Worm (Caenorhabditis elegans) whole organism, L1 larva: ENCODE measurements around the gene C13A2.1.

ENCODE experiments used
- C04F5.9 ChIP-seq: sonication (generic microtip); optimal IDR thresholded peaks from 2 replicates; lab custom pipeline; 2016; ENCODE audit warnings: missing genetic modification characterization, missing compliant biosample characterization
- C16A3.4 ChIP-seq: fragments of 150-350 bp; optimal IDR thresholded peaks from 2 replicates; lab custom pipeline; 2014; ENCODE audit warnings: missing biosample characterization, missing genetic modification characterization
- C34B4.2 ChIP-seq: sonication (generic microtip); optimal IDR thresholded peaks from 2 replicates; lab custom pipeline; 2017; ENCODE audit warnings: mild to moderate bottlenecking, missing genetic modification characterization, missing compliant biosample characterization
- F16B12.6 ChIP-seq: fragments of 150-350 bp; optimal IDR thresholded peaks from 2 replicates; lab custom pipeline; 2014; ENCODE audit warnings: missing biosample characterization, missing genetic modification characterization
- blmp-1 ChIP-seq: fragments of 150-350 bp; optimal IDR thresholded peaks from 2 replicates; lab custom pipeline; 2014; ENCODE audit warnings: missing biosample characterization, missing genetic modification characterization
- ceh-90 ChIP-seq: sonication (generic microtip); optimal IDR thresholded peaks from 2 replicates; lab custom pipeline; 2016; ENCODE audit warnings: missing genetic modification characterization, missing compliant biosample characterization
- dsc-1 ChIP-seq: sonication (generic microtip); optimal IDR thresholded peaks from 2 replicates; lab custom pipeline; 2016; ENCODE audit warnings: mild to moderate bottlenecking, missing genetic modification characterization, missing compliant biosample characterization
- efl-1 ChIP-seq, 4 experiments: fragments of 150-350 bp; optimal IDR thresholded peaks in 3 of 4; peaks in 1 of 4; 1 replicate in 1 of 4; 2 replicates in 3 of 4; lab custom pipeline; 2014; ENCODE audit warnings: missing biosample characterization in 2 of 4, missing genetic modification characterization in 2 of 4, missing genetic modification reagents in 2 of 4
- elt-2 ChIP-seq: sonication (generic microtip); optimal IDR thresholded peaks from 2 replicates; lab custom pipeline; 2016; ENCODE audit warnings: missing genetic modification characterization, mild to moderate bottlenecking, inconsistent platforms, missing compliant biosample characterization, missing genetic modification reagents
- elt-3 ChIP-seq, 6 experiments: fragments of 150-350 bp in 1 of 6; sonication (generic microtip); optimal IDR thresholded peaks; 2 replicates each; lab custom pipeline; 2017 to 2018; ENCODE audit warnings: missing biosample characterization in 6 of 6, missing genetic modification characterization in 6 of 6, inconsistent platforms in 1 of 6
- fkh-10 ChIP-seq: sonication (generic microtip); optimal IDR thresholded peaks from 2 replicates; lab custom pipeline; 2017; ENCODE audit warnings: missing biosample characterization, missing genetic modification reagents, missing genetic modification characterization
- fkh-8 ChIP-seq: sonication (generic microtip); optimal IDR thresholded peaks from 2 replicates; lab custom pipeline; 2016; ENCODE audit warnings: mild to moderate bottlenecking, missing genetic modification characterization, missing compliant biosample characterization
- hlh-17 ChIP-seq: fragments of 200-800 bp; sonication (Bioruptor generic); optimal IDR thresholded peaks from 2 replicates; lab custom pipeline; 2018; ENCODE audit warnings: missing genetic modification characterization, mild to moderate bottlenecking, missing compliant biosample characterization, moderate library complexity, borderline replicate concordance
- lin-14 ChIP-seq: fragments of 200-800 bp; sonication (Bioruptor generic); optimal IDR thresholded peaks from 2 replicates; lab custom pipeline; 2018; ENCODE audit warnings: mild to moderate bottlenecking, missing genetic modification characterization, moderate library complexity, missing compliant biosample characterization
- lin-15B ChIP-seq: fragments of 150-350 bp; sonication (generic microtip); optimal IDR thresholded peaks from 3 replicates; lab custom pipeline; 2014; ENCODE audit warnings: missing biosample characterization, missing genetic modification characterization
- lir-3 ChIP-seq: sonication (generic microtip); optimal IDR thresholded peaks from 2 replicates; lab custom pipeline; 2016; ENCODE audit warnings: mild to moderate bottlenecking, missing genetic modification characterization, moderate library complexity, missing compliant biosample characterization; ENCODE audit not compliant: poor library complexity
- lsy-2 ChIP-seq, 2 experiments: fragments of 150-350 bp; optimal IDR thresholded peaks; 2 replicates each; lab custom pipeline; 2014; ENCODE audit warnings: missing biosample characterization in 2 of 2, missing genetic modification characterization in 2 of 2
- mab-9 ChIP-seq: fragments of 200-800 bp; sonication (Bioruptor generic); IDR thresholded peaks from 2 replicates; pipeline ENCODE4 v1.3.6; 2022; ENCODE audit warnings: missing genetic modification reagents, missing genetic modification characterization, missing compliant biosample characterization
- mdl-1 ChIP-seq, 2 experiments: fragments of 150-350 bp; optimal IDR thresholded peaks; 2 replicates each; lab custom pipeline; 2014 to 2017; ENCODE audit warnings: missing biosample characterization in 2 of 2, missing genetic modification characterization in 2 of 2, inconsistent platforms in 1 of 2
- nhr-11 ChIP-seq: fragments of 150-350 bp; optimal IDR thresholded peaks from 2 replicates; lab custom pipeline; 2014; ENCODE audit warnings: missing biosample characterization, missing genetic modification characterization
- nhr-12 ChIP-seq: sonication (generic microtip); optimal IDR thresholded peaks from 2 replicates; lab custom pipeline; 2017; ENCODE audit warnings: missing biosample characterization, missing genetic modification characterization
- nhr-19 ChIP-seq: fragments of 200-800 bp; sonication (Bioruptor generic); conservative IDR thresholded peaks from 2 replicates; pipeline ENCODE4 v1.3.6; 2022; ENCODE audit warnings: missing genetic modification characterization, missing compliant biosample characterization
- nhr-28 ChIP-seq: fragments of 150-350 bp; optimal IDR thresholded peaks from 2 replicates; lab custom pipeline; 2014; ENCODE audit warnings: missing biosample characterization, missing genetic modification characterization
- nhr-47 ChIP-seq: sonication (generic microtip); optimal IDR thresholded peaks from 2 replicates; lab custom pipeline; 2016; ENCODE audit warnings: mild to moderate bottlenecking, missing genetic modification characterization, moderate library complexity, missing compliant biosample characterization
- nhr-71 ChIP-seq: sonication (generic microtip); optimal IDR thresholded peaks from 2 replicates; lab custom pipeline; 2016; ENCODE audit warnings: mild to moderate bottlenecking, missing genetic modification characterization, moderate library complexity, missing compliant biosample characterization
- nhr-84 ChIP-seq: sonication (generic microtip); optimal IDR thresholded peaks from 2 replicates; lab custom pipeline; 2017; ENCODE audit warnings: missing biosample characterization, missing genetic modification characterization
- nhr-85 ChIP-seq: sonication (generic microtip); peaks from one replicate; lab custom pipeline; 2016; ENCODE audit warnings: missing genetic modification characterization, inconsistent platforms, missing compliant biosample characterization
- nhr-90 ChIP-seq: sonication (generic microtip); optimal IDR thresholded peaks from 2 replicates; lab custom pipeline; 2016; ENCODE audit warnings: mild to moderate bottlenecking, missing genetic modification characterization, missing compliant biosample characterization; ENCODE audit not compliant: poor library complexity
- pax-3 ChIP-seq: fragments of 200-800 bp; sonication (Bioruptor generic); optimal IDR thresholded peaks from 2 replicates; lab custom pipeline; 2018; ENCODE audit warnings: mild to moderate bottlenecking, missing genetic modification characterization, moderate library complexity, missing compliant biosample characterization
- sox-4 ChIP-seq: sonication (generic microtip); optimal IDR thresholded peaks from 2 replicates; lab custom pipeline; 2016; ENCODE audit warnings: missing genetic modification characterization, missing compliant biosample characterization
- sptf-1 ChIP-seq: fragments of 150-350 bp; optimal IDR thresholded peaks from 2 replicates; lab custom pipeline; 2014; ENCODE audit warnings: missing biosample characterization, missing genetic modification characterization
- sup-37 ChIP-seq: fragments of 200-800 bp; sonication (Bioruptor generic); optimal IDR thresholded peaks from 2 replicates; lab custom pipeline; 2018; ENCODE audit warnings: mild to moderate bottlenecking, missing genetic modification characterization, missing compliant biosample characterization
- tlp-1 ChIP-seq: fragments of 150-350 bp; optimal IDR thresholded peaks from 2 replicates; lab custom pipeline; 2014; ENCODE audit warnings: missing biosample characterization, missing genetic modification characterization
- unc-130 ChIP-seq: fragments of 150-350 bp; optimal IDR thresholded peaks from 2 replicates; lab custom pipeline; 2017; ENCODE audit warnings: missing biosample characterization, missing genetic modification characterization, inconsistent platforms
- unc-62 ChIP-seq: fragments of 150-350 bp; optimal IDR thresholded peaks from 2 replicates; lab custom pipeline; 2014; ENCODE audit warnings: missing biosample characterization, missing genetic modification reagents, missing genetic modification characterization
- unc-86 ChIP-seq: sonication (generic microtip); optimal IDR thresholded peaks from 2 replicates; lab custom pipeline; 2016; ENCODE audit warnings: missing genetic modification characterization, missing compliant biosample characterization
- ztf-4 ChIP-seq: fragments of 150-350 bp; optimal IDR thresholded peaks from 2 replicates; lab custom pipeline; 2014; ENCODE audit warnings: missing biosample characterization, missing genetic modification characterization

The C13A2.1 gene

ce11 chrV:7248227-7248953 is 40.4 kb upstream of the C13A2.1 start:
- TF ChIP-seq fkh-10 (GFP tag; lab: Kevin White, UChicago) (no peak), nhr-85 (tag; lab: Kevin White, UChicago) (peak; percentile 58), sptf-1 (tag; lab: Kevin White, UChicago) (no peak), sup-37 (GFP tag; lab: Kevin White, UChicago) (no peak), blmp-1 (tag; lab: Kevin White, UChicago) (no peak), nhr-71 (no peak), nhr-47 (tag; lab: Kevin White, UChicago) (no peak), unc-62 (GFP tag; lab: Kevin White, UChicago) (no peak), sox-4 (no peak), C16A3.4 (tag; lab: Kevin White, UChicago) (no peak), elt-3 (tag; optimal IDR thresholded peaks at IDR 0.05; lab: Kevin White, UChicago) (peak in 1 of 6 experiments; percentile 48), fkh-8 (tag; lab: Kevin White, UChicago) (no peak), pax-3 (tag; lab: Kevin White, UChicago) (no peak), elt-2 (tag; lab: Kevin White, UChicago) (no peak)
- TF ChIP-seq, all 84 proteins: peak for 2

ce11 chrV:7255095-7255494 is 33.7 kb upstream of the C13A2.1 start, which contains the start of gene C05C8.8:
Gene C05C8.8 (minus strand): TSS chrV:7255195.
- no peak for TF ChIP-seq mab-9 (GFP tag; lab: Robert Waterston, UW)
- no peak for TF ChIP-seq lin-14 (GFP tag; lab: Kevin White, UChicago)
- no peak for TF ChIP-seq C34B4.2 (tag; lab: Kevin White, UChicago)
- no peak for TF ChIP-seq sptf-1 (tag; lab: Kevin White, UChicago)
- TF ChIP-seq mdl-1 (tag; optimal IDR thresholded peaks at IDR 0.05; lab: Kevin White, UChicago), result no peak
- no peak for TF ChIP-seq lin-15B (tag; lab: Kevin White, UChicago)
- TF ChIP-seq unc-86 (tag; lab: Kevin White, UChicago), result no peak
- no peak for TF ChIP-seq ztf-4 (tag; lab: Kevin White, UChicago)
- no peak for TF ChIP-seq hlh-17

ce11 chrV:7258965-7259364 is 29.8 kb upstream of the C13A2.1 start, which contains the start of gene C13A2.12:
Gene C13A2.12 (plus strand): TSS chrV:7259265.
- TF ChIP-seq efl-1 (optimal IDR thresholded peaks at IDR 0.05; lab: Kevin White, UChicago) (no peak), efl-1 (GFP tag; optimal IDR thresholded peaks at IDR 0.05 in 1 of 2; lab: Kevin White, UChicago) (no peak), sup-37 (GFP tag; lab: Kevin White, UChicago) (no peak), F16B12.6 (tag; lab: Kevin White, UChicago) (no peak), lsy-2 (tag; optimal IDR thresholded peaks at IDR 0.05; lab: Kevin White, UChicago) (no peak), elt-2 (tag; lab: Kevin White, UChicago) (no peak), lir-3 (tag; lab: Kevin White, UChicago) (no peak), nhr-11 (tag; lab: Kevin White, UChicago) (no peak), blmp-1 (tag; lab: Kevin White, UChicago) (no peak)

ce11 chrV:7264042-7264441 is 24.8 kb upstream of the C13A2.1 start, which contains the start of gene C13A2.9:
Gene C13A2.9 (minus strand): TSS chrV:7264142.
- TF ChIP-seq ceh-90 (tag; lab: Kevin White, UChicago) (no peak), nhr-90 (tag; lab: Kevin White, UChicago) (no peak), nhr-11 (tag; lab: Kevin White, UChicago) (no peak), nhr-19 (GFP tag; lab: Robert Waterston, UW) (no peak), nhr-84 (tag; lab: Kevin White, UChicago) (no peak), nhr-28 (tag; lab: Kevin White, UChicago) (no peak), nhr-12 (tag; lab: Kevin White, UChicago) (no peak), C04F5.9 (tag; lab: Kevin White, UChicago) (no peak), dsc-1 (no peak), unc-130 (tag; lab: Kevin White, UChicago) (no peak), tlp-1 (tag; lab: Kevin White, UChicago) (no peak), nhr-47 (tag; lab: Kevin White, UChicago) (no peak)
- TF ChIP-seq, all 84 proteins: peak for 0
